Worm (Caenorhabditis elegans) whole organism, late embryonic: ENCODE measurements around the gene sodh-2.

ENCODE experiments used
- C08G9.2 ChIP-seq: sonication (generic microtip); optimal IDR thresholded peaks from 2 replicates; lab custom pipeline; 2016; ENCODE audit warnings: mild to moderate bottlenecking, missing genetic modification characterization, moderate library complexity, missing compliant biosample characterization
- F13H6.1 ChIP-seq: sonication (generic microtip); optimal IDR thresholded peaks from 2 replicates; lab custom pipeline; 2016; ENCODE audit warnings: missing genetic modification characterization, missing compliant biosample characterization
- K09A11.1 ChIP-seq: sonication (generic microtip); optimal IDR thresholded peaks from 2 replicates; lab custom pipeline; 2017; ENCODE audit warnings: antibody characterized with exemption, mild to moderate bottlenecking, missing genetic modification characterization, missing compliant biosample characterization; ENCODE audit not compliant: insufficient read depth
- ahr-1 ChIP-seq: sonication (generic microtip); optimal IDR thresholded peaks from 2 replicates; lab custom pipeline; 2016; ENCODE audit warnings: missing genetic modification characterization, missing compliant biosample characterization
- ama-1 ChIP-seq: fragments of 150-350 bp; optimal IDR thresholded peaks from 2 replicates; lab custom pipeline; 2014
- ceh-22 ChIP-seq: sonication (generic microtip); optimal IDR thresholded peaks from 2 replicates; lab custom pipeline; 2017; ENCODE audit warnings: missing biosample characterization, missing genetic modification characterization
- ceh-24 ChIP-seq: sonication (generic microtip); optimal IDR thresholded peaks from 2 replicates; lab custom pipeline; 2016; ENCODE audit warnings: mild to moderate bottlenecking, missing genetic modification characterization, missing compliant biosample characterization
- ceh-30 ChIP-seq: fragments of 150-350 bp; optimal IDR thresholded peaks from 2 replicates; lab custom pipeline; 2014; ENCODE audit warnings: missing biosample characterization, missing genetic modification characterization
- ceh-34 ChIP-seq: sonication (generic microtip); optimal IDR thresholded peaks from 2 replicates; lab custom pipeline; 2016; ENCODE audit warnings: mild to moderate bottlenecking, missing genetic modification characterization, missing compliant biosample characterization
- ceh-9 ChIP-seq: sonication (generic microtip); optimal IDR thresholded peaks from 2 replicates; lab custom pipeline; 2016; ENCODE audit warnings: mild to moderate bottlenecking, missing genetic modification characterization, inconsistent platforms, missing compliant biosample characterization
- dve-1 ChIP-seq: sonication (generic microtip); optimal IDR thresholded peaks from 2 replicates; lab custom pipeline; 2017; ENCODE audit warnings: antibody characterized with exemption, mild to moderate bottlenecking, missing genetic modification characterization, missing compliant biosample characterization
- elt-2 ChIP-seq: sonication (generic microtip); optimal IDR thresholded peaks from 2 replicates; lab custom pipeline; 2016; ENCODE audit warnings: missing genetic modification reagents, missing genetic modification characterization, missing compliant biosample characterization
- elt-4 ChIP-seq: sonication (generic microtip); optimal IDR thresholded peaks from 2 replicates; lab custom pipeline; 2016; ENCODE audit warnings: missing genetic modification characterization, missing compliant biosample characterization
- ets-4 ChIP-seq: sonication (generic microtip); optimal IDR thresholded peaks from 2 replicates; lab custom pipeline; 2016; ENCODE audit warnings: missing genetic modification characterization, missing compliant biosample characterization
- eyg-1 ChIP-seq: sonication (generic microtip); optimal IDR thresholded peaks from 2 replicates; lab custom pipeline; 2016; ENCODE audit warnings: missing genotype, missing genetic modification characterization, missing compliant biosample characterization
- fax-1 ChIP-seq: sonication (generic microtip); optimal IDR thresholded peaks from 2 replicates; lab custom pipeline; 2016; ENCODE audit warnings: missing genotype, missing genetic modification characterization, missing compliant biosample characterization
- hlh-6 ChIP-seq: sonication (generic microtip); optimal IDR thresholded peaks from 2 replicates; lab custom pipeline; 2016; ENCODE audit warnings: missing genotype, missing genetic modification characterization, missing compliant biosample characterization
- hlh-8 ChIP-seq: sonication (generic microtip); optimal IDR thresholded peaks from 2 replicates; lab custom pipeline; 2016; ENCODE audit warnings: missing genotype, missing genetic modification characterization, missing compliant biosample characterization
- lim-6 ChIP-seq: sonication (generic microtip); optimal IDR thresholded peaks from 2 replicates; lab custom pipeline; 2016; ENCODE audit warnings: missing genetic modification characterization, missing compliant biosample characterization
- madf-2 ChIP-seq: sonication (generic microtip); optimal IDR thresholded peaks from 2 replicates; lab custom pipeline; 2017; ENCODE audit warnings: missing genetic modification characterization, missing compliant biosample characterization
- mec-3 ChIP-seq: sonication (generic microtip); optimal IDR thresholded peaks from 2 replicates; lab custom pipeline; 2016; ENCODE audit warnings: borderline replicate concordance, missing genetic modification characterization, missing compliant biosample characterization
- nfya-1 ChIP-seq: sonication (generic microtip); optimal IDR thresholded peaks from 2 replicates; lab custom pipeline; 2017; ENCODE audit warnings: missing genetic modification characterization, mild to moderate bottlenecking, missing compliant biosample characterization, antibody characterized with exemption, moderate library complexity
- nhr-232 ChIP-seq: sonication (generic microtip); optimal IDR thresholded peaks from 2 replicates; lab custom pipeline; 2016; ENCODE audit warnings: missing genetic modification characterization, missing compliant biosample characterization
- odd-2 ChIP-seq: sonication (generic microtip); optimal IDR thresholded peaks from 2 replicates; lab custom pipeline; 2017; ENCODE audit warnings: antibody characterized with exemption, mild to moderate bottlenecking, missing genetic modification characterization, missing compliant biosample characterization
- pag-3 ChIP-seq: sonication (generic microtip); optimal IDR thresholded peaks from 2 replicates; lab custom pipeline; 2016; ENCODE audit warnings: missing compliant biosample characterization, missing genetic modification characterization, borderline replicate concordance
- pat-9 ChIP-seq: fragments of 200-800 bp; sonication (Bioruptor generic); optimal IDR thresholded peaks from 2 replicates; lab custom pipeline; 2018; ENCODE audit warnings: mild to moderate bottlenecking, missing genetic modification characterization, moderate library complexity, missing compliant biosample characterization
- pax-1 ChIP-seq: fragments of 150-350 bp; optimal IDR thresholded peaks from 2 replicates; lab custom pipeline; 2014; ENCODE audit warnings: missing biosample characterization, missing genetic modification characterization
- pha-4 ChIP-seq: fragments of 150-350 bp; optimal IDR thresholded peaks from 2 replicates; lab custom pipeline; 2018; ENCODE audit warnings: missing biosample characterization, missing genetic modification reagents, missing genetic modification characterization
- rnt-1 ChIP-seq: sonication (generic microtip); optimal IDR thresholded peaks from 2 replicates; lab custom pipeline; 2016; ENCODE audit warnings: missing genetic modification characterization, missing compliant biosample characterization
- ttx-3 ChIP-seq: sonication (generic microtip); optimal IDR thresholded peaks from 2 replicates; lab custom pipeline; 2016; ENCODE audit warnings: missing genetic modification reagents, missing genetic modification characterization, missing compliant biosample characterization
- unc-3 ChIP-seq, 2 experiments: fragments of 200-800 bp in 1 of 2; sonication (Bioruptor generic) in 1 of 2; sonication (generic microtip) in 1 of 2; conservative IDR thresholded peaks in 1 of 2; optimal IDR thresholded peaks in 1 of 2; 2 replicates each; pipeline versions ENCODE4 v1.3.6 to Lab custom; 2016 to 2022; ENCODE audit warnings: missing compliant biosample characterization in 2 of 2, missing genetic modification characterization in 2 of 2, missing genetic modification reagents in 1 of 2
- unc-42 ChIP-seq: sonication (generic microtip); optimal IDR thresholded peaks from 2 replicates; lab custom pipeline; 2016; ENCODE audit warnings: missing genotype, missing genetic modification characterization, missing compliant biosample characterization

Gene sodh-2

DNA sequence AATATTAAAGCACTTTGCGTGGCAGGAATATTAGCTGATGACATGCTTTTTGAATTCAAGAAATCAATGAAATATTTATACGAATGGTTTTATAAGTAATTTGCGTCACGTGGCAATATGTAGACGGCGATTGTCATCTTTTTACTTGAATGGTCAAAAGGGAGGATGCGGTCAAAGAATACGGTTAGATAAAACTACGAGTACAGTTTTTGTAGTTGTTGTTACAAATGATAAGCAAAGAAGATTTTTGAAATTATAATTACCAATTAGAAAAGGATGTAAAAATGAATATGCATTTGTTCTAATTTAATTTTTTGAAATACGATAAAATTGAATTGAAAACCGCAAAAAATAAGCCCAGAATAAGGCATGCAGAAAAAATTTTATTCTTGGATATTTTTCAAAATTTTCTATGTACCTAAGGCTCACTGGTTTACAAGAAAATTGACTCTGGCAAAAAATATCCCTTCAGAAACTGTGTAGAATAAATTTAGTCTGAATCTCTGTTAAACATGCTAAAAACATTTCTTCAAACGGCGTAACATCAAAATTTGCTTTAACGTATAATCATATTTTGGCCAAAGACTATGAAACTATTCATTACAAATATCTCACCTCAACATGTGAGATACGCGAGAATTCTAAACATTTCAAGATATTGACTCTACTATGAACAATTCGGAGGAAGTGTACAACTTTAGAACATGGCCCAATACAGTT is at the start of gene sodh-2, which contains the start of gene srx-76:
TSS of gene sodh-2 (minus strand) at position 101 of the 720 bp plus-strand sequence.
TSS of gene srx-76 (plus strand) at position 670 of the 720 bp plus-strand sequence.
- TF ChIP-seq ceh-30 = no peak
- no peak for TF ChIP-seq F13H6.1
- TF ChIP-seq elt-4 (tag; lab: Kevin White, UChicago) = no peak
- TF ChIP-seq ceh-22 (tag; lab: Kevin White, UChicago) = no peak

- TF ChIP-seq ets-4 (tag; lab: Kevin White, UChicago) (no peak), K09A11.1 (no peak), pax-1 (tag; lab: Kevin White, UChicago) (no peak), unc-3 (GFP tag; conservative IDR thresholded peaks at IDR 0.05; lab: Robert Waterston, UW) (no peak), unc-3 (tag; optimal IDR thresholded peaks at IDR 0.05; lab: Kevin White, UChicago) (no peak)
- TF ChIP-seq, all 69 proteins: peak for 0
Measured at ce11 chrV:11940329-11940728, 49.3 kb upstream of the sodh-2 start.

- no peak for TF ChIP-seq ahr-1 (tag; lab: Kevin White, UChicago)
- TF ChIP-seq odd-2 (tag; lab: Kevin White, UChicago) = no peak
- TF ChIP-seq ceh-9 = no peak
- TF ChIP-seq elt-2 (tag; lab: Kevin White, UChicago) = no peak
- TF ChIP-seq ceh-24 (tag; lab: Kevin White, UChicago) = no peak
- TF ChIP-seq pat-9 (tag; lab: Kevin White, UChicago) = no peak
- TF ChIP-seq unc-42 (tag; lab: Kevin White, UChicago) = no peak
- no peak for TF ChIP-seq dve-1 (tag; lab: Kevin White, UChicago)
- TF ChIP-seq ceh-34 = no peak
- no peak for TF ChIP-seq C08G9.2
Measured at ce11 chrV:11937710-11938109, 46.7 kb upstream of the sodh-2 start, which contains the start of gene gpla-1. Gene gpla-1 (minus strand): TSS chrV:11937810.

ce11 chrV:11934848-11935247 is 43.8 kb upstream of the sodh-2 start, which contains the start of gene F58H1.8:
Gene F58H1.8 (plus strand): TSS chrV:11935148.
- TF ChIP-seq pag-3 (tag; lab: Kevin White, UChicago) (no peak), pha-4 (tag; lab: Kevin White, UChicago) (no peak), ama-1 (lab: Kevin White, UChicago) (no peak), lim-6 (tag; lab: Kevin White, UChicago) (no peak), unc-42 (tag; lab: Kevin White, UChicago) (no peak), hlh-6 (no peak), rnt-1 (tag; lab: Kevin White, UChicago) (no peak), ttx-3 (tag; lab: Kevin White, UChicago) (no peak), eyg-1 (tag; lab: Kevin White, UChicago) (no peak), fax-1 (tag; lab: Kevin White, UChicago) (no peak), dve-1 (tag; lab: Kevin White, UChicago) (no peak), nhr-232 (tag; lab: Kevin White, UChicago) (no peak), hlh-8 (no peak), ceh-30 (no peak), madf-2 (tag; lab: Kevin White, UChicago) (no peak), mec-3 (tag; lab: Kevin White, UChicago) (no peak), ceh-9 (no peak), unc-3 (GFP tag; conservative IDR thresholded peaks at IDR 0.05; lab: Robert Waterston, UW) (no peak), unc-3 (tag; optimal IDR thresholded peaks at IDR 0.05; lab: Kevin White, UChicago) (no peak), elt-2 (tag; lab: Kevin White, UChicago) (no peak), nfya-1 (no peak)
